Fruit fly (Drosophila melanogaster) whole organism, prepupa: ENCODE data around the gene CG13252.
A peak's percentile ranks its signal among the peaks of the same experiment; 100 is the strongest.

ENCODE experiments used
- Blimp-1 ChIP-seq: fragments of 200-800 bp; sonication (Bioruptor generic); optimal IDR thresholded peaks from 3 replicates; lab custom pipeline; 2017; ENCODE audit warnings: missing biosample characterization, missing genetic modification characterization, mild to moderate bottlenecking, moderate library complexity, missing genetic modification reagents
- CG10631 ChIP-seq: fragments of 200-800 bp; sonication (Bioruptor generic); optimal IDR thresholded peaks from 2 replicates; lab custom pipeline; 2016; ENCODE audit warnings: missing biosample characterization, missing genetic modification characterization
- CG10669 ChIP-seq: fragments of 200-800 bp; sonication (Bioruptor generic); optimal IDR thresholded peaks from 3 replicates; lab custom pipeline; 2018; ENCODE audit warnings: missing biosample characterization, mild to moderate bottlenecking, missing genetic modification characterization, moderate library complexity
- CG11294 ChIP-seq: fragments of 200-800 bp; sonication (Bioruptor generic); IDR thresholded peaks from 2 replicates; pipeline ENCODE4 v1.3.6; 2022; ENCODE audit warnings: missing biosample characterization, missing genetic modification characterization
- CG11762 ChIP-seq: fragments of 200-800 bp; sonication (Bioruptor generic); optimal IDR thresholded peaks from 3 replicates; lab custom pipeline; 2016; ENCODE audit warnings: missing biosample characterization, missing genetic modification characterization; ENCODE audit not compliant: insufficient read depth
- CG11902 ChIP-seq: fragments of 200-800 bp; sonication (Bioruptor generic); optimal IDR thresholded peaks from 3 replicates; lab custom pipeline; 2016; ENCODE audit warnings: missing biosample characterization, missing genetic modification characterization
- CG15336 ChIP-seq: fragments of 200-800 bp; sonication (Bioruptor generic); IDR thresholded peaks from 2 replicates; pipeline ENCODE4 v1.3.6; 2022; ENCODE audit warnings: missing biosample characterization, missing genetic modification characterization
- CG1621 ChIP-seq: fragments of 200-800 bp; sonication (Bioruptor generic); optimal IDR thresholded peaks from 3 replicates; lab custom pipeline; 2018; ENCODE audit warnings: missing biosample characterization, mild to moderate bottlenecking, missing genetic modification characterization
- CG31627 ChIP-seq: fragments of 200-800 bp; sonication (Bioruptor generic); optimal IDR thresholded peaks from 3 replicates; lab custom pipeline; 2016; ENCODE audit warnings: missing biosample characterization, missing genetic modification characterization
- CG32006 ChIP-seq: fragments of 200-800 bp; sonication (Bioruptor generic); optimal IDR thresholded peaks from 3 replicates; lab custom pipeline; 2017; ENCODE audit warnings: missing biosample characterization, mild to moderate bottlenecking, missing genetic modification characterization
- CG34406 ChIP-seq: fragments of 200-800 bp; sonication (Bioruptor generic); optimal IDR thresholded peaks from 3 replicates; lab custom pipeline; 2016; ENCODE audit warnings: missing biosample characterization, missing genetic modification characterization
- CG4318 ChIP-seq: fragments of 200-800 bp; sonication (Bioruptor generic); optimal IDR thresholded peaks from 3 replicates; lab custom pipeline; 2017; ENCODE audit warnings: missing biosample characterization, mild to moderate bottlenecking, missing genetic modification characterization
- CG6276 ChIP-seq: fragments of 200-800 bp; sonication (Bioruptor generic); optimal IDR thresholded peaks from 2 replicates; lab custom pipeline; 2017; ENCODE audit warnings: missing biosample characterization, mild to moderate bottlenecking, missing genetic modification characterization
- CG6808 ChIP-seq: fragments of 200-800 bp; sonication (Bioruptor generic); optimal IDR thresholded peaks from 3 replicates; lab custom pipeline; 2017; ENCODE audit warnings: missing biosample characterization, missing genetic modification characterization, mild to moderate bottlenecking, moderate library complexity, missing genetic modification reagents
- CG6854 ChIP-seq: fragments of 200-800 bp; sonication (Bioruptor generic); optimal IDR thresholded peaks from 2 replicates; lab custom pipeline; 2017; ENCODE audit warnings: missing biosample characterization, mild to moderate bottlenecking, missing genetic modification characterization
- CG7368 ChIP-seq: fragments of 200-800 bp; sonication (Bioruptor generic); optimal IDR thresholded peaks from 3 replicates; lab custom pipeline; 2016; ENCODE audit warnings: missing biosample characterization, missing genetic modification characterization
- CG8119 ChIP-seq: fragments of 200-800 bp; sonication (Bioruptor generic); IDR thresholded peaks from 3 replicates; pipeline ENCODE4 v1.3.6; 2022; ENCODE audit warnings: missing biosample characterization, missing genetic modification characterization
- CG8319 ChIP-seq: fragments of 200-800 bp; sonication (Bioruptor generic); optimal IDR thresholded peaks from 3 replicates; lab custom pipeline; 2016; ENCODE audit warnings: missing biosample characterization, missing genetic modification characterization
- CG8632 ChIP-seq: fragments of 200-800 bp; sonication (Bioruptor generic); optimal IDR thresholded peaks from 3 replicates; lab custom pipeline; 2016; ENCODE audit warnings: missing biosample characterization, missing genetic modification characterization
- Eip75B ChIP-seq: fragments of 200-800 bp; sonication (Bioruptor generic); optimal IDR thresholded peaks from 3 replicates; lab custom pipeline; 2016; ENCODE audit warnings: missing biosample characterization, missing genetic modification characterization
- Eip78C ChIP-seq: fragments of 200-800 bp; sonication (Bioruptor generic); peaks from one replicate; lab custom pipeline; 2016; ENCODE audit warnings: missing biosample characterization, missing genetic modification characterization
- Eip93F ChIP-seq: fragments of 200-800 bp; sonication (Bioruptor generic); optimal IDR thresholded peaks from 2 replicates; lab custom pipeline; 2016; ENCODE audit warnings: missing biosample characterization, mild to moderate bottlenecking, missing genetic modification characterization
- Ets21C ChIP-seq: fragments of 200-800 bp; sonication (Bioruptor generic); optimal IDR thresholded peaks from 3 replicates; lab custom pipeline; 2016; ENCODE audit warnings: missing biosample characterization, missing genetic modification characterization
- Ets96B ChIP-seq: fragments of 200-800 bp; optimal IDR thresholded peaks from 2 replicates; lab custom pipeline; 2019; ENCODE audit warnings: missing biosample characterization, mild to moderate bottlenecking, missing genetic modification characterization, moderate library complexity
- Gug ChIP-seq: fragments of 200-800 bp; sonication (Bioruptor generic); IDR thresholded peaks from 2 replicates; pipeline ENCODE4 v1.3.6; 2022; ENCODE audit warnings: missing biosample characterization, missing genetic modification characterization
- Hr38 ChIP-seq: sonication (Bioruptor generic); optimal IDR thresholded peaks from 2 replicates; lab custom pipeline; 2016; ENCODE audit warnings: missing biosample characterization, missing genetic modification characterization
- Hr4 ChIP-seq: fragments of 200-800 bp; sonication (Bioruptor generic); optimal IDR thresholded peaks from 3 replicates; lab custom pipeline; 2016; ENCODE audit warnings: missing biosample characterization, missing genetic modification characterization
- Lpt ChIP-seq: fragments of 200-800 bp; sonication (Bioruptor generic); optimal IDR thresholded peaks from 3 replicates; lab custom pipeline; 2016; ENCODE audit warnings: missing biosample characterization, missing genetic modification characterization
- Met ChIP-seq: fragments of 200-800 bp; sonication (Bioruptor generic); optimal IDR thresholded peaks from 3 replicates; lab custom pipeline; 2016; ENCODE audit warnings: missing biosample characterization, missing genetic modification characterization
- OdsH ChIP-seq: fragments of 200-800 bp; sonication (Bioruptor generic); optimal IDR thresholded peaks from 3 replicates; lab custom pipeline; 2016; ENCODE audit warnings: missing biosample characterization, missing genetic modification characterization
- Smox ChIP-seq: fragments of 200-800 bp; sonication (Bioruptor generic); optimal IDR thresholded peaks from 3 replicates; lab custom pipeline; 2016; ENCODE audit warnings: missing biosample characterization, missing genetic modification characterization
- Sox102F ChIP-seq: fragments of 200-800 bp; sonication (Bioruptor generic); optimal IDR thresholded peaks from 2 replicates; lab custom pipeline; 2016; ENCODE audit warnings: missing biosample characterization, mild to moderate bottlenecking, missing genetic modification characterization
- Sox14 ChIP-seq: fragments of 200-800 bp; sonication (Bioruptor generic); optimal IDR thresholded peaks from 3 replicates; lab custom pipeline; 2016; ENCODE audit warnings: missing biosample characterization, missing genetic modification characterization
- Sox15 ChIP-seq: fragments of 200-800 bp; sonication (Bioruptor generic); optimal IDR thresholded peaks from 3 replicates; lab custom pipeline; 2016; ENCODE audit warnings: missing biosample characterization, missing genetic modification characterization
- achi ChIP-seq: fragments of 200-800 bp; sonication (Bioruptor generic); optimal IDR thresholded peaks from 3 replicates; lab custom pipeline; 2016; ENCODE audit warnings: missing biosample characterization, missing genetic modification characterization
- acj6 ChIP-seq: fragments of 200-800 bp; sonication (Bioruptor generic); optimal IDR thresholded peaks from 3 replicates; lab custom pipeline; 2016; ENCODE audit warnings: missing biosample characterization, missing genetic modification characterization
- cyc ChIP-seq: fragments of 200-800 bp; sonication (Bioruptor generic); optimal IDR thresholded peaks from 3 replicates; lab custom pipeline; 2016; ENCODE audit warnings: missing biosample characterization, missing genetic modification characterization
- dac ChIP-seq: fragments of 200-800 bp; sonication (Bioruptor generic); optimal IDR thresholded peaks from 2 replicates; lab custom pipeline; 2017; ENCODE audit warnings: missing biosample characterization, mild to moderate bottlenecking, missing genetic modification characterization
- esn ChIP-seq: fragments of 200-800 bp; sonication (Bioruptor generic); optimal IDR thresholded peaks from 2 replicates; lab custom pipeline; 2016; ENCODE audit warnings: missing biosample characterization, mild to moderate bottlenecking, missing genetic modification characterization, moderate library complexity
- fd59A ChIP-seq: fragments of 200-800 bp; sonication (Bioruptor generic); optimal IDR thresholded peaks from 2 replicates; lab custom pipeline; 2017; ENCODE audit warnings: missing biosample characterization, mild to moderate bottlenecking, missing genetic modification characterization, missing genetic modification reagents
- fd85E ChIP-seq: fragments of 200-800 bp; sonication (Bioruptor generic); optimal IDR thresholded peaks from 3 replicates; lab custom pipeline; 2016; ENCODE audit warnings: missing biosample characterization, missing genetic modification characterization
- fkh ChIP-seq: fragments of 200-800 bp; sonication (Bioruptor generic); optimal IDR thresholded peaks from 3 replicates; lab custom pipeline; 2017; ENCODE audit warnings: missing biosample characterization, mild to moderate bottlenecking, missing genetic modification characterization, moderate library complexity
- lz ChIP-seq: fragments of 200-800 bp; sonication (Bioruptor generic); optimal IDR thresholded peaks from 3 replicates; lab custom pipeline; 2016; ENCODE audit warnings: missing biosample characterization, missing genetic modification characterization
- net ChIP-seq: fragments of 200-800 bp; sonication (Bioruptor generic); optimal IDR thresholded peaks from 3 replicates; lab custom pipeline; 2016; ENCODE audit warnings: missing biosample characterization, missing genetic modification characterization
- pdm3 ChIP-seq: fragments of 200-800 bp; sonication (Bioruptor generic); optimal IDR thresholded peaks from 3 replicates; lab custom pipeline; 2016; ENCODE audit warnings: missing biosample characterization, missing genetic modification characterization
- salr ChIP-seq, 2 experiments: fragments of 200-800 bp; sonication (Bioruptor generic); optimal IDR thresholded peaks; 3 replicates each; lab custom pipeline; 2016 to 2018; ENCODE audit warnings: missing biosample characterization in 2 of 2, missing genetic modification characterization in 2 of 2, mild to moderate bottlenecking in 1 of 2
- ss ChIP-seq, 2 experiments: fragments of 200-800 bp; sonication (Bioruptor generic); optimal IDR thresholded peaks; 2 replicates in 1 of 2; 3 replicates in 1 of 2; lab custom pipeline; 2017 to 2018; ENCODE audit warnings: mild to moderate bottlenecking in 2 of 2, missing biosample characterization in 2 of 2, missing genetic modification characterization in 2 of 2, moderate library complexity in 1 of 2
- svp ChIP-seq: fragments of 200-800 bp; sonication (Bioruptor generic); peaks from one replicate; lab custom pipeline; 2016; ENCODE audit warnings: missing biosample characterization, missing genetic modification characterization
- topi ChIP-seq: fragments of 200-800 bp; sonication (Bioruptor generic); optimal IDR thresholded peaks from 3 replicates; lab custom pipeline; 2016; ENCODE audit warnings: missing biosample characterization, missing genetic modification characterization
- vri ChIP-seq: fragments of 200-800 bp; sonication (Bioruptor generic); optimal IDR thresholded peaks from 3 replicates; lab custom pipeline; 2016; ENCODE audit warnings: missing biosample characterization, mild to moderate bottlenecking, missing genetic modification characterization

The CG13252 gene

DNA sequence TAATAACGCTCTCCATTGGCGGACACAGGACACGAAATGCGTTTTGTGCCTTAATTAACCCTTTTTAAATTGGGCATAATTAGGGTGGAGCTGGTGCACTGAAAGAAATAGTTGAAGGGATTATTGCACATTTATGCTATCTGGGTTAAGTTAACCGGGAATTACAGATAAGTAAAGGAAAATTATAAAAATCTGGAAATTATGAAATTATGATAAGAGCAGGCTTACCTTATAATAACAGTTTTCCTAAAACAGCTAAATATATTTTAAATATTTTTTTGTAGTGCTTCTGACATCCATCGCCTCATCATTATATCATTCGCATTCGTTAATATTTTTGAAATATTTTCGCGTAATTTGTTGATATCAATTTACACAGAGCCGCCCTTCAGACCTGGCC, 23.2 kb upstream of the CG13252 start:
- TF ChIP-seq vri (GFP tag; lab: Kevin White, UChicago) = no peak
- TF ChIP-seq Hr4 (GFP tag; lab: Kevin White, UChicago) = no peak
- no peak for TF ChIP-seq OdsH (GFP tag; lab: Kevin White, UChicago)
- TF ChIP-seq salr (GFP tag; optimal IDR thresholded peaks at IDR 0.05; lab: Kevin White, UChicago) = no peak
- no peak for TF ChIP-seq CG11902
- peak; percentile 12 for TF ChIP-seq topi
- TF ChIP-seq CG6808 (GFP tag; lab: Kevin White, UChicago) = no peak
- TF ChIP-seq Blimp-1 = no peak
- no peak for TF ChIP-seq net (GFP tag; lab: Kevin White, UChicago)
- no peak for TF ChIP-seq cyc
- TF ChIP-seq CG8632 = no peak
- no peak for TF ChIP-seq CG1621 (tag; lab: Kevin White, UChicago)
- no peak for TF ChIP-seq ss (GFP tag; optimal IDR thresholded peaks at IDR 0.05; lab: Kevin White, UChicago)
- no peak for TF ChIP-seq pdm3 (GFP tag; lab: Kevin White, UChicago)
- TF ChIP-seq svp (GFP tag; lab: Kevin White, UChicago) = peak; percentile 55
- TF ChIP-seq CG8119 (GFP tag; lab: Robert Waterston, UW) = no peak
- TF ChIP-seq Ets96B (tag; lab: Kevin White, UChicago) = no peak
- TF ChIP-seq CG32006 (GFP tag; lab: Kevin White, UChicago) = no peak
- no peak for TF ChIP-seq CG6276
- TF ChIP-seq Met = peak; percentile 11
- no peak for TF ChIP-seq dac
- no peak for TF ChIP-seq Sox15 (GFP tag; lab: Kevin White, UChicago)
- no peak for TF ChIP-seq achi (GFP tag; lab: Kevin White, UChicago)
- peak; percentile 77 for TF ChIP-seq Eip78C (GFP tag; lab: Kevin White, UChicago)
- no peak for TF ChIP-seq CG7368 (GFP tag; lab: Kevin White, UChicago)
- no peak for TF ChIP-seq Ets21C (GFP tag; lab: Kevin White, UChicago)
- TF ChIP-seq Hr38 (GFP tag; lab: Kevin White, UChicago) = no peak
- TF ChIP-seq CG4318 (GFP tag; lab: Kevin White, UChicago) = no peak
- no peak for TF ChIP-seq CG8319 (GFP tag; lab: Kevin White, UChicago)
- TF ChIP-seq fd59A (GFP tag; lab: Kevin White, UChicago) = no peak
- TF ChIP-seq esn (GFP tag; lab: Kevin White, UChicago) = peak; percentile 3
- peak; percentile 19 for TF ChIP-seq Smox (GFP tag; lab: Kevin White, UChicago)
- no peak for TF ChIP-seq CG34406 (GFP tag; lab: Kevin White, UChicago)
- TF ChIP-seq CG31627 (GFP tag; lab: Kevin White, UChicago) = no peak
- TF ChIP-seq CG10631 = no peak
- TF ChIP-seq Eip93F = no peak
- no peak for TF ChIP-seq fd85E (GFP tag; lab: Kevin White, UChicago)
- no peak for TF ChIP-seq fkh (GFP tag; lab: Kevin White, UChicago)
- TF ChIP-seq CG11762 = no peak
- no peak for TF ChIP-seq CG10669
- TF ChIP-seq CG11294 (GFP tag; lab: Robert Waterston, UW) = no peak
- no peak for TF ChIP-seq CG15336 (GFP tag; lab: Robert Waterston, UW)
- peak; percentile 5 for TF ChIP-seq Sox102F (GFP tag; lab: Kevin White, UChicago)
- TF ChIP-seq CG6854 (GFP tag; lab: Kevin White, UChicago) = no peak
- no peak for TF ChIP-seq lz (GFP tag; lab: Kevin White, UChicago)
- TF ChIP-seq Sox14 (GFP tag; lab: Kevin White, UChicago) = no peak
- TF ChIP-seq Gug (GFP tag; lab: Robert Waterston, UW) = no peak
- no peak for TF ChIP-seq Eip75B
- TF ChIP-seq Lpt (GFP tag; lab: Kevin White, UChicago) = no peak
- TF ChIP-seq acj6 (GFP tag; lab: Kevin White, UChicago) = no peak
